Worm (Caenorhabditis elegans) whole organism, dauer: ENCODE data around the gene parp-2.

Experiments
- unc-62 ChIP-seq: sonication (generic microtip); optimal IDR thresholded peaks from 2 replicates; lab custom pipeline; 2017; ENCODE audit warnings: missing biosample characterization, missing genetic modification reagents, missing genetic modification characterization

Gene parp-2

ce11 chrII:9577630-9578029 lies 15.2 kb upstream of the parp-2 start:
- no peak for TF ChIP-seq unc-62 (GFP tag; lab: Kevin White, UChicago)

- TF ChIP-seq unc-62 (GFP tag; lab: Kevin White, UChicago), result no peak
These were observed 9.4 kb upstream of the parp-2 start, which contains the start of gene wee-1.1 for ce11 chrII:9583461-9583860. wee-1.1 (minus strand) TSS chrII:9583561.

ce11 chrII:9586734-9587209 lies 6.1 kb upstream of the parp-2 start, which contains the start of gene ugt-58:
ugt-58 (minus strand) TSS chrII:9586784.
- no peak for TF ChIP-seq unc-62 (GFP tag; lab: Kevin White, UChicago)

- TF ChIP-seq unc-62 (GFP tag; lab: Kevin White, UChicago), result no peak
These were observed 3.2 kb upstream of the parp-2 start, which contains the start of gene eral-1 for ce11 chrII:9589667-9590066. eral-1 (minus strand) TSS chrII:9589767.

- TF ChIP-seq unc-62 (GFP tag; lab: Kevin White, UChicago), result no peak
These were observed 1.8 kb upstream of the parp-2 start, which contains the start of the genes E02H1.1 and tag-124 for ce11 chrII:9591071-9591470. E02H1.1 (minus strand) TSS chrII:9591164. tag-124 (plus strand) TSS chrII:9591292.

- TF ChIP-seq unc-62 (GFP tag; lab: Kevin White, UChicago), result no peak
These were observed 2.1 kb downstream of the parp-2 start, which contains the start of gene E02H1.5 for ce11 chrII:9594924-9595323. E02H1.5 (plus strand) TSS chrII:9595224.

- no peak for TF ChIP-seq unc-62 (GFP tag; lab: Kevin White, UChicago)
These were observed 3.6 kb downstream of the parp-2 start, which contains the start of gene E02H1.6 for ce11 chrII:9596401-9596800. E02H1.6 (plus strand) TSS chrII:9596701.

ce11 chrII:9597516-9598047 lies 4.7 kb downstream of the parp-2 start, which contains the start of gene mrpl-53:
mrpl-53 (plus strand) TSS chrII:9597622.
- TF ChIP-seq unc-62 (GFP tag; lab: Kevin White, UChicago), result no peak

- TF ChIP-seq unc-62 (GFP tag; lab: Kevin White, UChicago), result no peak
These were observed 7.3 kb downstream of the parp-2 start for ce11 chrII:9600022-9600722.

ce11 chrII:9601069-9601468 lies 8.2 kb downstream of the parp-2 start:
- no peak for TF ChIP-seq unc-62 (GFP tag; lab: Kevin White, UChicago)

- TF ChIP-seq unc-62 (GFP tag; lab: Kevin White, UChicago), result no peak
These were observed 8.8 kb downstream of the parp-2 start for ce11 chrII:9601679-9602078.

ce11 chrII:9602566-9602965 lies 9.7 kb downstream of the parp-2 start:
- TF ChIP-seq unc-62 (GFP tag; lab: Kevin White, UChicago), result no peak

ce11 chrII:9603419-9603818 lies 10.6 kb downstream of the parp-2 start:
- no peak for TF ChIP-seq unc-62 (GFP tag; lab: Kevin White, UChicago)

- TF ChIP-seq unc-62 (GFP tag; lab: Kevin White, UChicago), result no peak
These were observed 11.2 kb downstream of the parp-2 start for ce11 chrII:9604063-9604462.

ce11 chrII:9604685-9605084 lies 11.8 kb downstream of the parp-2 start:
- TF ChIP-seq unc-62 (GFP tag; lab: Kevin White, UChicago), result no peak

- no peak for TF ChIP-seq unc-62 (GFP tag; lab: Kevin White, UChicago)
These were observed 12.5 kb downstream of the parp-2 start, which contains the start of gene nhr-19 for ce11 chrII:9605336-9605735. nhr-19 (minus strand) TSS chrII:9605526.
